Worm (Caenorhabditis elegans) whole organism, early embryonic: ENCODE measurements around the gene cgh-1.

Experiments used
- B0310.2 ChIP-seq: sonication (generic microtip); optimal IDR thresholded peaks from 2 replicates; lab custom pipeline; 2016; ENCODE audit warnings: mild to moderate bottlenecking, missing genetic modification characterization, missing compliant biosample characterization
- F13C5.2 ChIP-seq: sonication (generic microtip); optimal IDR thresholded peaks from 2 replicates; lab custom pipeline; 2017; ENCODE audit warnings: mild to moderate bottlenecking, missing genetic modification characterization, inconsistent platforms, missing compliant biosample characterization
- aly-1 ChIP-seq: sonication (generic microtip); optimal IDR thresholded peaks from 2 replicates; lab custom pipeline; 2016; ENCODE audit warnings: missing genetic modification characterization, missing compliant biosample characterization
- ama-1 ChIP-seq: fragments of 150-350 bp; optimal IDR thresholded peaks from 2 replicates; lab custom pipeline; 2014
- ceh-13 ChIP-seq: fragments of 200-800 bp; sonication (Bioruptor generic); optimal IDR thresholded peaks from 2 replicates; lab custom pipeline; 2018; ENCODE audit warnings: mild to moderate bottlenecking, missing genetic modification characterization, missing compliant biosample characterization
- ceh-36 ChIP-seq: sonication (generic microtip); optimal IDR thresholded peaks from 2 replicates; lab custom pipeline; 2016; ENCODE audit warnings: missing genetic modification characterization, inconsistent platforms, missing compliant biosample characterization
- ets-7 ChIP-seq: sonication (generic microtip); optimal IDR thresholded peaks from 2 replicates; lab custom pipeline; 2016; ENCODE audit warnings: missing genotype, missing genetic modification characterization, missing compliant biosample characterization
- flt-1 ChIP-seq: fragments of 200-800 bp; sonication (Bioruptor generic); IDR thresholded peaks from 2 replicates; pipeline ENCODE4 v1.3.6; 2022; ENCODE audit warnings: missing genetic modification characterization, missing compliant biosample characterization
- hmbx-1 ChIP-seq: sonication (generic microtip); optimal IDR thresholded peaks from 2 replicates; lab custom pipeline; 2016; ENCODE audit warnings: mild to moderate bottlenecking, missing genetic modification characterization, missing compliant biosample characterization
- hmg-4 ChIP-seq: fragments of 200-800 bp; sonication (Bioruptor generic); optimal IDR thresholded peaks from 2 replicates; lab custom pipeline; 2018; ENCODE audit warnings: mild to moderate bottlenecking, missing genetic modification characterization, missing compliant biosample characterization
- hnd-1 ChIP-seq: sonication (generic microtip); optimal IDR thresholded peaks from 2 replicates; lab custom pipeline; 2016; ENCODE audit warnings: missing genetic modification characterization, missing compliant biosample characterization
- pes-1 ChIP-seq: fragments of 200-800 bp; sonication (Bioruptor generic); IDR thresholded peaks from 2 replicates; pipeline ENCODE4 v1.3.6; 2022; ENCODE audit warnings: missing genetic modification reagents, missing genetic modification characterization, missing compliant biosample characterization
- scrt-1 ChIP-seq: fragments of 200-800 bp; sonication (Bioruptor generic); IDR thresholded peaks from 2 replicates; pipeline ENCODE4 v1.3.6; 2022; ENCODE audit warnings: missing genetic modification characterization, missing compliant biosample characterization
- sea-1 ChIP-seq: fragments of 200-800 bp; sonication (Bioruptor generic); conservative IDR thresholded peaks from 2 replicates; pipeline ENCODE4 v1.3.6; 2022; ENCODE audit warnings: missing genetic modification characterization, missing compliant biosample characterization
- tbx-11 ChIP-seq: fragments of 200-800 bp; sonication (Bioruptor generic); IDR thresholded peaks from 2 replicates; pipeline ENCODE4 v1.3.6; 2022; ENCODE audit warnings: missing genetic modification characterization, missing compliant biosample characterization
- tbx-37 ChIP-seq: fragments of 200-800 bp; sonication (Bioruptor generic); conservative IDR thresholded peaks from 2 replicates; pipeline ENCODE4 v1.3.6; 2022; ENCODE audit warnings: missing genetic modification reagents, missing genetic modification characterization, missing compliant biosample characterization
- tra-4 ChIP-seq: sonication (generic microtip); optimal IDR thresholded peaks from 2 replicates; lab custom pipeline; 2017; ENCODE audit warnings: missing genetic modification characterization, missing compliant biosample characterization

cgh-1 gene

ce11 chrIII:7497782-7498266 is at the start of gene cgh-1:
TSS of gene cgh-1 (minus strand) at chrIII:7497832.
- no peak for TF ChIP-seq F13C5.2 (tag; lab: Kevin White, UChicago)
- no peak for TF ChIP-seq ceh-13 (GFP tag; lab: Kevin White, UChicago)
- no peak for TF ChIP-seq pes-1 (GFP tag; lab: Robert Waterston, UW)
- no peak for TF ChIP-seq tbx-37 (GFP tag; lab: Robert Waterston, UW)
- TF ChIP-seq hmbx-1 (tag; lab: Kevin White, UChicago), result no peak
- no peak for TF ChIP-seq tra-4 (tag; lab: Kevin White, UChicago)
- no peak for TF ChIP-seq sea-1 (GFP tag; lab: Robert Waterston, UW)
- no peak for TF ChIP-seq scrt-1 (GFP tag; lab: Robert Waterston, UW)
- no peak for TF ChIP-seq hmg-4 (GFP tag; lab: Kevin White, UChicago)
- no peak for TF ChIP-seq B0310.2 (tag; lab: Kevin White, UChicago)
- no peak for TF ChIP-seq flt-1 (GFP tag; lab: Robert Waterston, UW)
- no peak for TF ChIP-seq tbx-11 (GFP tag; lab: Robert Waterston, UW)
- no peak for TF ChIP-seq ceh-36 (tag; lab: Kevin White, UChicago)
- no peak for TF ChIP-seq ama-1
- TF ChIP-seq ets-7 (tag; lab: Kevin White, UChicago), result no peak
- no peak for TF ChIP-seq hnd-1 (tag; lab: Kevin White, UChicago)
- TF ChIP-seq aly-1 (tag; lab: Kevin White, UChicago), result no peak

DNA sequence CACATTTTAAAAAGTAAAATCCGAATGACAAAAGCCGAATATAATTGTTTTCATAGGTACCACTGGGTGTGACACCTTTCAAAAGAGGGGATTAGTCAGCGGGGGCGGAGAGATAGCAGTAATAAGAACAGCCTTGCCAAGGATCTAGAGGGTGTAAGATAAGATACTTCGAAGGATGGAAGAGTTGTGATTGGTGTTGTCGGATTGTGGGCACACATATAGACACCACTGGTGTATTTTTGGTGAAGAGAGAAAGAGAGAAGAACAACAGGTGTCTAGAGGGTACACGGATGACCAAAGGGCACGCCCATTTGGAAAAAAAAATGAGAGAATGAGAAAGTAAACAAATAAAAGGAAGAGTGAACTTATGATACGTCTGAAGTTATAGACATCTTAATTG is 47.6 kb upstream of the cgh-1 start:
- TF ChIP-seq ceh-36 (tag; lab: Kevin White, UChicago), result peak; percentile 53
- TF ChIP-seq ama-1, result no peak

DNA sequence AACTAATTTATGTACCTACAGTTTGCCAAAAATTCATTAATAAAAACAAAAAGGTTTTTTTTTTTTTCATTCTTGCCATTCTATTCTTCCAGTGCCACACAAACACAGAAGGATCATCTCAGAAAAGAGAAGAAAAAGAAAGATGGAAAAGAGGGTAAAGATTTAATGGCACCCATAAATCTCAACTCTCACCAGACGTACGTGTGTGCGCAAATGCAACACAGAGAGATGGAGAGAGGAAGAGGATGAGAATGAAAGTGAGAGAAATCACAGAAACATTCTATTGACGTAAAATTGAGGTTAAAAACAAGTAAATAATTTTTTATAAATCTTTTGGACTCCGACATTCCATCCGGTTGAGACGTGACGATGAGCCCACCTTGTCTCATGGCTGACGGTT is 46.6 kb upstream of the cgh-1 start:
- TF ChIP-seq tbx-11 (GFP tag; lab: Robert Waterston, UW) (no peak), hmbx-1 (tag; lab: Kevin White, UChicago) (no peak), ama-1 (no peak), aly-1 (tag; lab: Kevin White, UChicago) (no peak), B0310.2 (tag; lab: Kevin White, UChicago) (no peak), ets-7 (tag; lab: Kevin White, UChicago) (no peak), F13C5.2 (tag; lab: Kevin White, UChicago) (no peak), tra-4 (tag; lab: Kevin White, UChicago) (no peak), hmg-4 (GFP tag; lab: Kevin White, UChicago) (no peak), ceh-36 (tag; lab: Kevin White, UChicago) (no peak), scrt-1 (GFP tag; lab: Robert Waterston, UW) (no peak), ceh-13 (GFP tag; lab: Kevin White, UChicago) (no peak), flt-1 (GFP tag; lab: Robert Waterston, UW) (no peak), tbx-37 (GFP tag; lab: Robert Waterston, UW) (no peak), pes-1 (GFP tag; lab: Robert Waterston, UW) (no peak), sea-1 (GFP tag; lab: Robert Waterston, UW) (no peak), hnd-1 (tag; lab: Kevin White, UChicago) (no peak)

ce11 chrIII:7542037-7542436 is 44.4 kb upstream of the cgh-1 start:
- TF ChIP-seq B0310.2 (tag; lab: Kevin White, UChicago) (no peak), hmbx-1 (tag; lab: Kevin White, UChicago) (no peak), tra-4 (tag; lab: Kevin White, UChicago) (no peak), ceh-13 (GFP tag; lab: Kevin White, UChicago) (no peak), scrt-1 (GFP tag; lab: Robert Waterston, UW) (no peak), pes-1 (GFP tag; lab: Robert Waterston, UW) (no peak), ets-7 (tag; lab: Kevin White, UChicago) (no peak), aly-1 (tag; lab: Kevin White, UChicago) (no peak), tbx-37 (GFP tag; lab: Robert Waterston, UW) (no peak), sea-1 (GFP tag; lab: Robert Waterston, UW) (no peak), tbx-11 (GFP tag; lab: Robert Waterston, UW) (no peak), ama-1 (no peak), hmg-4 (GFP tag; lab: Kevin White, UChicago) (no peak), flt-1 (GFP tag; lab: Robert Waterston, UW) (no peak)

ce11 chrIII:7536559-7536958 is 38.9 kb upstream of the cgh-1 start, which contains the start of gene lin-39:
TSS of gene lin-39 (minus strand) at chrIII:7536632.
- no peak for TF ChIP-seq tbx-11 (GFP tag; lab: Robert Waterston, UW)
- TF ChIP-seq ceh-36 (tag; lab: Kevin White, UChicago), result no peak
- no peak for TF ChIP-seq hnd-1 (tag; lab: Kevin White, UChicago)
- TF ChIP-seq hmg-4 (GFP tag; lab: Kevin White, UChicago), result no peak
- TF ChIP-seq ama-1, result no peak

ce11 chrIII:7535347-7535746 is 37.7 kb upstream of the cgh-1 start:
- no peak for TF ChIP-seq ceh-13 (GFP tag; lab: Kevin White, UChicago)
- no peak for TF ChIP-seq tbx-37 (GFP tag; lab: Robert Waterston, UW)
- no peak for TF ChIP-seq flt-1 (GFP tag; lab: Robert Waterston, UW)
- TF ChIP-seq sea-1 (GFP tag; lab: Robert Waterston, UW), result no peak
- TF ChIP-seq pes-1 (GFP tag; lab: Robert Waterston, UW), result no peak
- no peak for TF ChIP-seq tbx-11 (GFP tag; lab: Robert Waterston, UW)
- TF ChIP-seq ama-1, result no peak
- no peak for TF ChIP-seq aly-1 (tag; lab: Kevin White, UChicago)
- no peak for TF ChIP-seq hmbx-1 (tag; lab: Kevin White, UChicago)
- TF ChIP-seq hmg-4 (GFP tag; lab: Kevin White, UChicago), result no peak
- TF ChIP-seq scrt-1 (GFP tag; lab: Robert Waterston, UW), result no peak
- TF ChIP-seq ceh-36 (tag; lab: Kevin White, UChicago), result no peak
- no peak for TF ChIP-seq B0310.2 (tag; lab: Kevin White, UChicago)
- no peak for TF ChIP-seq F13C5.2 (tag; lab: Kevin White, UChicago)
- no peak for TF ChIP-seq tra-4 (tag; lab: Kevin White, UChicago)
- no peak for TF ChIP-seq hnd-1 (tag; lab: Kevin White, UChicago)

ce11 chrIII:7534648-7535047 is 37.0 kb upstream of the cgh-1 start:
- TF ChIP-seq B0310.2 (tag; lab: Kevin White, UChicago) (no peak), hmg-4 (GFP tag; lab: Kevin White, UChicago) (no peak), scrt-1 (GFP tag; lab: Robert Waterston, UW) (no peak)
